Worm (Caenorhabditis elegans): ENCODE measurements around the gene srbc-21.

ce11 chrV:2179214-2179613 lies 23.9 kb downstream of the srbc-21 start, which contains the start of gene cyp-33C1:
- TF ChIP-seq him-1 (tag; optimal IDR thresholded peaks at IDR 0.05), result no peak
- TF ChIP-seq W03F9.2 (tag; optimal IDR thresholded peaks at IDR 0.05), result no peak
- TF ChIP-seq dao-5 (tag; optimal IDR thresholded peaks at IDR 0.05), result no peak

Data from whole organism, L4/young adult.